Worm (Caenorhabditis elegans) whole organism, L4 larva: Measurements from ENCODE around the gene acl-9.

Source experiments
- aha-1 ChIP-seq: fragments of 150-350 bp; peaks from one replicate; lab custom pipeline; 2014; ENCODE audit warnings: missing biosample characterization, missing genetic modification characterization
- ceh-44 ChIP-seq: fragments of 200-800 bp; sonication (Bioruptor generic); IDR thresholded peaks from 2 replicates; pipeline ENCODE4 v1.3.6; 2022; ENCODE audit warnings: missing genetic modification reagents, missing genetic modification characterization, missing compliant biosample characterization
- ceh-82 ChIP-seq: sonication (generic microtip); optimal IDR thresholded peaks from 2 replicates; lab custom pipeline; 2017; ENCODE audit warnings: missing biosample characterization, missing genetic modification characterization
- daf-16 ChIP-seq, 3 experiments: sonication (generic microtip); optimal IDR thresholded peaks; 2 replicates each; lab custom pipeline; 2016 to 2017; ENCODE audit warnings: missing genetic modification characterization in 3 of 3, missing genetic modification reagents in 3 of 3, mild to moderate bottlenecking in 2 of 3, missing compliant biosample characterization in 2 of 3, missing biosample characterization in 1 of 3, moderate library complexity in 1 of 3
- dmd-6 ChIP-seq: fragments of 200-800 bp; sonication (Bioruptor generic); IDR thresholded peaks from 2 replicates; pipeline ENCODE4 v1.3.6; 2022; ENCODE audit warnings: missing genetic modification reagents, missing genetic modification characterization, missing compliant biosample characterization
- dpl-1 ChIP-seq: fragments of 150-350 bp; optimal IDR thresholded peaks from 2 replicates; lab custom pipeline; 2014; ENCODE audit warnings: missing biosample characterization, missing genetic modification reagents, missing genetic modification characterization
- dve-1 ChIP-seq: sonication (generic microtip); optimal IDR thresholded peaks from 2 replicates; lab custom pipeline; 2017; ENCODE audit warnings: antibody characterized with exemption, mild to moderate bottlenecking, missing genetic modification characterization, missing compliant biosample characterization; ENCODE audit not compliant: insufficient read depth
- fos-1 ChIP-seq: fragments of 150-350 bp; optimal IDR thresholded peaks from 2 replicates; lab custom pipeline; 2014; ENCODE audit warnings: missing biosample characterization, missing genetic modification characterization
- hlh-11 ChIP-seq: fragments of 200-800 bp; sonication (Bioruptor generic); optimal IDR thresholded peaks from 2 replicates; lab custom pipeline; 2018; ENCODE audit warnings: mild to moderate bottlenecking, missing genetic modification characterization, missing compliant biosample characterization
- hlh-30 ChIP-seq: sonication (generic microtip); optimal IDR thresholded peaks from 2 replicates; lab custom pipeline; 2017; ENCODE audit warnings: antibody characterized with exemption, mild to moderate bottlenecking, missing genetic modification characterization, missing compliant biosample characterization; ENCODE audit not compliant: insufficient read depth
- lin-1 ChIP-seq: fragments of 200-800 bp; sonication (Bioruptor generic); IDR thresholded peaks from 2 replicates; pipeline ENCODE4 v1.3.6; 2022; ENCODE audit warnings: missing genetic modification reagents, missing genetic modification characterization, missing compliant biosample characterization
- lin-15B ChIP-seq: fragments of 150-350 bp; sonication (generic microtip); optimal IDR thresholded peaks from 3 replicates; lab custom pipeline; 2014; ENCODE audit warnings: missing biosample characterization, missing genetic modification characterization
- lir-3 ChIP-seq: sonication (generic microtip); optimal IDR thresholded peaks from 2 replicates; lab custom pipeline; 2016; ENCODE audit warnings: mild to moderate bottlenecking, missing genetic modification characterization, missing compliant biosample characterization
- madf-9 ChIP-seq: fragments of 200-800 bp; sonication (Bioruptor generic); conservative IDR thresholded peaks from 2 replicates; pipeline ENCODE4 v1.3.6; 2022; ENCODE audit warnings: missing genetic modification reagents, missing genetic modification characterization, missing compliant biosample characterization
- mdl-1 ChIP-seq, 2 experiments: fragments of 150-350 bp in 1 of 2; sonication (generic microtip) in 1 of 2; optimal IDR thresholded peaks; 2 replicates each; lab custom pipeline; 2014 to 2017; ENCODE audit warnings: missing biosample characterization in 2 of 2, missing genetic modification characterization in 2 of 2
- mep-1 ChIP-seq: fragments of 150-350 bp; sonication (generic microtip); optimal IDR thresholded peaks from 3 replicates; lab custom pipeline; 2014; ENCODE audit warnings: missing biosample characterization, missing genetic modification characterization
- mes-2 ChIP-seq: sonication (generic microtip); optimal IDR thresholded peaks from 2 replicates; lab custom pipeline; 2016; ENCODE audit warnings: missing genotype, mild to moderate bottlenecking, missing genetic modification characterization, missing compliant biosample characterization; ENCODE audit not compliant: poor library complexity, severe bottlenecking
- mxl-3 ChIP-seq: fragments of 200-800 bp; sonication (Bioruptor generic); optimal IDR thresholded peaks from 2 replicates; lab custom pipeline; 2018; ENCODE audit warnings: mild to moderate bottlenecking, missing genetic modification characterization, missing compliant biosample characterization
- nhr-11 ChIP-seq: fragments of 150-350 bp; optimal IDR thresholded peaks from 2 replicates; lab custom pipeline; 2014; ENCODE audit warnings: missing biosample characterization, missing genetic modification characterization
- nhr-28 ChIP-seq: fragments of 150-350 bp; optimal IDR thresholded peaks from 2 replicates; lab custom pipeline; 2014; ENCODE audit warnings: missing biosample characterization, missing genetic modification characterization
- nhr-41 ChIP-seq: fragments of 200-800 bp; sonication (Bioruptor generic); IDR thresholded peaks from 2 replicates; pipeline ENCODE4 v1.3.6; 2022; ENCODE audit warnings: missing genetic modification reagents, missing genetic modification characterization, missing compliant biosample characterization
- nhr-42 ChIP-seq: fragments of 200-800 bp; sonication (Bioruptor generic); IDR thresholded peaks from 2 replicates; pipeline ENCODE4 v1.3.6; 2022; ENCODE audit warnings: missing genetic modification characterization, missing compliant biosample characterization
- nhr-77 ChIP-seq: fragments of 150-350 bp; optimal IDR thresholded peaks from 2 replicates; lab custom pipeline; 2014; ENCODE audit warnings: missing biosample characterization, missing genetic modification characterization
- pha-4 ChIP-seq, 2 experiments: fragments of 150-350 bp in 1 of 2; fragments of 200-800 bp in 1 of 2; sonication (Bioruptor generic) in 1 of 2; IDR thresholded peaks in 1 of 2; optimal IDR thresholded peaks in 1 of 2; 2 replicates each; pipeline versions ENCODE4 v1.3.6 to Lab custom; 2014 to 2022; ENCODE audit warnings: missing genetic modification characterization in 2 of 2, missing genetic modification reagents in 2 of 2, missing biosample characterization in 1 of 2, missing compliant biosample characterization in 1 of 2
- php-3 ChIP-seq: fragments of 200-800 bp; sonication (Bioruptor generic); IDR thresholded peaks from 2 replicates; pipeline ENCODE4 v1.3.6; 2022; ENCODE audit warnings: missing genetic modification reagents, missing genetic modification characterization, missing compliant biosample characterization
- pqm-1 ChIP-seq: sonication (generic microtip); optimal IDR thresholded peaks from 2 replicates; lab custom pipeline; 2017; ENCODE audit warnings: missing biosample characterization, missing genetic modification characterization
- saeg-2 ChIP-seq: fragments of 200-800 bp; sonication (Bioruptor generic); IDR thresholded peaks from 2 replicates; pipeline ENCODE4 v1.3.6; 2022; ENCODE audit warnings: missing genetic modification reagents, missing genetic modification characterization, missing compliant biosample characterization
- unc-39 ChIP-seq: sonication (generic microtip); optimal IDR thresholded peaks from 2 replicates; lab custom pipeline; 2017; ENCODE audit warnings: missing biosample characterization, missing genetic modification characterization
- unc-62 ChIP-seq, 3 experiments: fragments of 150-350 bp in 1 of 3; sonication (generic microtip); optimal IDR thresholded peaks in 2 of 3; peaks in 1 of 3; 1 replicate in 1 of 3; 2 replicates in 2 of 3; lab custom pipeline; 2014 to 2017; ENCODE audit warnings: missing biosample characterization in 3 of 3, missing genetic modification characterization in 3 of 3, missing genetic modification reagents in 3 of 3, missing genotype in 1 of 3
- ztf-11 ChIP-seq: fragments of 150-350 bp; optimal IDR thresholded peaks from 2 replicates; lab custom pipeline; 2014; ENCODE audit warnings: missing biosample characterization, missing genetic modification characterization

The acl-9 gene

DNA sequence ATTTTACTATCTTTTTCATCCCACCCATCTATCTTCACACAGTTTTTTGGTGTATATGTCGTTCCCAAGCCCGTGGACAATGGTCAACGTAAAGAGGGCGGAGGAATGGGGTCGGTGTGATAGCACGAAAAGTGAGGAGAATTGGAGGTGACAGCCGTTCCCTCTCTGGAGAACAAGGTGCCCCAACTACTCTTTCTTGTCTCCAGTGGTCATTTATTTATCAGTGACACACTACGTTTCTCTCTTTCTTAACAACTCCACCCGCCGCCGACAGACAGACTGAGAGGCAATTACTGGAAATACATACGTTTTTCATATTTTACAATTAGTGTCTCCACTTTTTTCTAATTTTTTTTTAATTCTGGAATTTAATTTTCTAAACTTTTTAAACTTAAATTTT is 3.9 kb downstream of the acl-9 start:
- TF ChIP-seq aha-1 (tag; lab: Kevin White, UChicago) (peak; percentile 96), dmd-6 (GFP tag; lab: Robert Waterston, UW) (no peak), ceh-82 (tag; lab: Kevin White, UChicago) (no peak), lin-1 (GFP tag; lab: Robert Waterston, UW) (no peak)

DNA sequence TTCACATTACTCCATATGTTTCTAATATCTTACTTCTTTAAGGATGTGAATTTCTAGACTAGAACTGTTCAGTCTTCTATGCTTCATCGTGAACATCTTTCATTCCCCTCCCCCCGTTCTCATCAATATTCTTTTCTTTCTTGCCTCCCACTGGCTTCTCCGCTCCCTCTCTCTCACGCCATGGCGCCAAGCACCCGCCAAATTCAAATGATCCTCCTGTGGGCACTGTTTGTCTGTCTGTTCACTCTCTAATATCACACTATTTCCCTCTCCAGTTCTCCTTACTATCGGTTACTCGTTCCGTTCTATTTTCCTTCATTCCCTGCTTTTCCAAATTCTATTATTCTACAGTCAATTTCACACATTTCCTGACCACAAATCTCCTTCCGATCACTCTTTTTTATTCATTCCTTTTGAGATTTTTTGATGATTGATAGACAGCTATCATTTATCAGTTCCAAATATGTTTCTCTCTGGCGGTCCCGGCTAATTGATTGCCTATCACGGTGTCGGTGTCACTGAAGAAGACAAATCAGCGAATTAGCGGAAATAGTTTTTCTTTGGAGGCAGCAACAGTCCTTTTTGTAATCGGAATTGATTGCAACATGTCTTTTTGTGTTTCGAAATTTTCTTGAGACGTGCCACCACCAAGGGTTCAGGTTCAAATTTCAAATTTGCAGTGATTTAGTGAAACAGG is 5.4 kb downstream of the acl-9 start:
- TF ChIP-seq mdl-1 (tag; optimal IDR thresholded peaks at IDR 0.05; lab: Kevin White, UChicago) = peak in 1 of 2 experiments; percentile 16
- TF ChIP-seq aha-1 (tag; lab: Kevin White, UChicago) = peak; percentile 2
- no peak for TF ChIP-seq madf-9 (GFP tag; lab: Robert Waterston, UW)
- no peak for TF ChIP-seq saeg-2 (GFP tag; lab: Robert Waterston, UW)
- TF ChIP-seq dve-1 (tag; lab: Kevin White, UChicago) = peak; percentile 12
- no peak for TF ChIP-seq pqm-1 (tag; lab: Kevin White, UChicago)
- TF ChIP-seq unc-62 (GFP tag; optimal IDR thresholded peaks at IDR 0.05 in 1 of 2; lab: Kevin White, UChicago) = peak in 1 of 2 experiments; percentile 86
- TF ChIP-seq unc-62 (tag; optimal IDR thresholded peaks at IDR 0.05; lab: Kevin White, UChicago) = no peak
- no peak for TF ChIP-seq lin-15B (tag; lab: Kevin White, UChicago)
- no peak for TF ChIP-seq ztf-11 (tag; lab: Kevin White, UChicago)
- TF ChIP-seq fos-1 (tag; lab: Kevin White, UChicago) = no peak
- TF ChIP-seq mes-2 (tag; lab: Kevin White, UChicago) = peak; percentile 50
- TF ChIP-seq lir-3 = no peak
- no peak for TF ChIP-seq unc-39 (tag; lab: Kevin White, UChicago)

DNA sequence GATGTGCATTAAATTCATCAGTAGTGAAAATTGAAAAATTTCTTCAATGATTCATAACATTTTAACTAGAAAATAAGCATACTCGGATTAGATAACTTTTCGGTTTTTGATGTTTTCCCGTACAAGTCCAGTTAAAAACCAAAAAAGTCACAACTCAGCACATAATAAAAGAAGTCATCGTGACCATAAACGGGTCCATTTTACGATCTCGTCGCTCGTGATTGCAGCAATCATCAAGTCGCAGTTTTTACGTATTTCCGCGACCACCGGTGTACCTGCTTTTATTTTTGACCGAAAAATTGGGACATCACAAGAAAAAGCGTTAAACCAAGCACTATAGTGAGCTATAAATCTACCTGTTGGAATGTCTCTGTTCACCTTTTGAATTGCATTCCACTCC is 8.2 kb downstream of the acl-9 start:
- TF ChIP-seq hlh-30 (tag; lab: Kevin White, UChicago) = peak; percentile 63
- no peak for TF ChIP-seq ceh-44 (GFP tag; lab: Robert Waterston, UW)
- TF ChIP-seq dmd-6 (GFP tag; lab: Robert Waterston, UW) = peak; percentile 24; the same call in 1 of the 2 replicates
- TF ChIP-seq mxl-3 = no peak
- TF ChIP-seq php-3 (GFP tag; lab: Robert Waterston, UW) = peak; percentile 69; the same call in 1 of the 2 replicates
- TF ChIP-seq, all 104 proteins: peak for 3

DNA sequence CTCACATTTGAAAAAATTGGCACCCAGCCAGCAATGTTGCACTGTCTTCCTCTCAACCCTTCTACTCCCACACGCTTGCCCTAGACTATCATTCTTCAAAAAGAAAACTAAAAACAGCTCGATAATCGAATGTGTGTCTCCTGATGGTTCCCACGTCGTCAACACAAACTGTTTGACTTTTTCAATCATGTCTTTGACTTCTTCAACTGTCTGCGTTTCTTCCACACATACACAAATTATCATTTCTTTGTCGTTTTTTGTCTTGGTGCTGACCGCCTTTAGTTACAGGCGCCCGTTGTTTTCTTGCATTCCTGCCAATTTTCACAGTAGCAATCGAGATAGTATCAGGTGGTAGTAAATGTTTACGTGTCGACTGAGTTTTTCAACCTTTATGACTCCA is 9.6 kb downstream of the acl-9 start:
- TF ChIP-seq pha-4 (GFP tag; IDR thresholded peaks at IDR 0.05; lab: Robert Waterston, UW) (no peak), pha-4 (tag; optimal IDR thresholded peaks at IDR 0.05; lab: Kevin White, UChicago) (no peak), nhr-28 (peak; percentile 76), nhr-77 (peak; percentile 16), hlh-11 (tag; lab: Kevin White, UChicago) (peak; percentile 51), dmd-6 (GFP tag; lab: Robert Waterston, UW) (peak; percentile 32; the same call in 1 of the 2 replicates), aha-1 (tag; lab: Kevin White, UChicago) (peak; percentile 18), php-3 (GFP tag; lab: Robert Waterston, UW) (0 out of 2 replicates have a peak, but pooled peaks have one; percentile 31), hlh-30 (tag; lab: Kevin White, UChicago) (peak; percentile 73), nhr-42 (GFP tag; lab: Robert Waterston, UW) (no peak), dpl-1 (GFP tag; lab: Kevin White, UChicago) (peak; percentile 32), daf-16 (GFP tag; optimal IDR thresholded peaks at IDR 0.05; lab: Kevin White, UChicago) (no peak), daf-16 (tag; optimal IDR thresholded peaks at IDR 0.05; lab: Kevin White, UChicago) (peak; percentile 78), nhr-41 (no peak), ztf-11 (tag; lab: Kevin White, UChicago) (no peak), dve-1 (tag; lab: Kevin White, UChicago) (peak; percentile 27), mep-1 (tag; lab: Kevin White, UChicago) (peak; percentile 7), mes-2 (tag; lab: Kevin White, UChicago) (no peak), nhr-11 (tag; lab: Kevin White, UChicago) (no peak)
- TF ChIP-seq, all 104 proteins: peak for 11
